Worm (Caenorhabditis elegans) whole organism, midembryonic: ENCODE measurements around the gene ipla-3.

Experiments used
- cog-1 ChIP-seq: sonication (generic microtip); optimal IDR thresholded peaks from 2 replicates; lab custom pipeline; 2016; ENCODE audit warnings: missing genetic modification characterization, missing compliant biosample characterization
- tab-1 ChIP-seq: fragments of 200-800 bp; sonication (Bioruptor generic); IDR thresholded peaks from 2 replicates; pipeline ENCODE4 v1.3.6; 2022; ENCODE audit warnings: missing genetic modification characterization, missing compliant biosample characterization

ce11 chrV:20756385-20756996, 27.4 kb upstream of the ipla-3 start:
- TF ChIP-seq cog-1 (tag; lab: Kevin White, UChicago) (no peak), tab-1 (GFP tag; lab: Robert Waterston, UW) (no peak)
